Worm (Caenorhabditis elegans) whole organism, mixed stage, embryonic: ENCODE results near the gene pars-1.

Source experiments
- ces-1 ChIP-seq: fragments of 150-350 bp; optimal IDR thresholded peaks from 2 replicates; lab custom pipeline; 2014; ENCODE audit warnings: missing biosample characterization, missing genetic modification reagents, missing genetic modification characterization
- elt-1 ChIP-seq: sonication (generic microtip); optimal IDR thresholded peaks from 2 replicates; lab custom pipeline; 2017; ENCODE audit warnings: missing genetic modification characterization, mild to moderate bottlenecking, missing compliant biosample characterization, antibody characterized with exemption, moderate library complexity, borderline replicate concordance; ENCODE audit not compliant: insufficient read depth
- elt-3 ChIP-seq: fragments of 150-350 bp; optimal IDR thresholded peaks from 2 replicates; lab custom pipeline; 2014; ENCODE audit warnings: missing biosample characterization, missing genetic modification characterization
- hlh-1 ChIP-seq: fragments of 150-350 bp; optimal IDR thresholded peaks from 2 replicates; lab custom pipeline; 2014; ENCODE audit warnings: missing biosample characterization, missing genetic modification reagents, missing genetic modification characterization
- lin-13 ChIP-seq: fragments of 150-350 bp; optimal IDR thresholded peaks from 2 replicates; lab custom pipeline; 2014; ENCODE audit warnings: missing biosample characterization, missing genetic modification characterization
- lsy-2 ChIP-seq: fragments of 150-350 bp; optimal IDR thresholded peaks from 2 replicates; lab custom pipeline; 2014; ENCODE audit warnings: missing biosample characterization, missing genetic modification characterization
- mep-1 ChIP-seq: fragments of 150-350 bp; optimal IDR thresholded peaks from 2 replicates; lab custom pipeline; 2017; ENCODE audit warnings: missing biosample characterization, missing genetic modification reagents, missing genetic modification characterization, inconsistent platforms
- nhr-12 ChIP-seq: fragments of 150-350 bp; optimal IDR thresholded peaks from 2 replicates; lab custom pipeline; 2014; ENCODE audit warnings: missing biosample characterization, missing genetic modification characterization
- nhr-76 ChIP-seq: sonication (generic microtip); optimal IDR thresholded peaks from 2 replicates; lab custom pipeline; 2017; ENCODE audit warnings: missing biosample characterization, missing genetic modification characterization
- pha-4 ChIP-seq: fragments of 150-350 bp; optimal IDR thresholded peaks from 2 replicates; lab custom pipeline; 2018; ENCODE audit warnings: missing biosample characterization, missing genetic modification reagents, missing genetic modification characterization
- snpc-4 ChIP-seq: fragments of 150-350 bp; optimal IDR thresholded peaks from 2 replicates; lab custom pipeline; 2014; ENCODE audit warnings: missing biosample characterization, missing genetic modification characterization
- unc-39 ChIP-seq: fragments of 150-350 bp; optimal IDR thresholded peaks from 2 replicates; lab custom pipeline; 2014; ENCODE audit warnings: missing biosample characterization, missing genetic modification characterization
- unc-62 ChIP-seq: fragments of 150-350 bp; optimal IDR thresholded peaks from 2 replicates; lab custom pipeline; 2014; ENCODE audit warnings: missing biosample characterization, missing genetic modification reagents, missing genetic modification characterization

DNA sequence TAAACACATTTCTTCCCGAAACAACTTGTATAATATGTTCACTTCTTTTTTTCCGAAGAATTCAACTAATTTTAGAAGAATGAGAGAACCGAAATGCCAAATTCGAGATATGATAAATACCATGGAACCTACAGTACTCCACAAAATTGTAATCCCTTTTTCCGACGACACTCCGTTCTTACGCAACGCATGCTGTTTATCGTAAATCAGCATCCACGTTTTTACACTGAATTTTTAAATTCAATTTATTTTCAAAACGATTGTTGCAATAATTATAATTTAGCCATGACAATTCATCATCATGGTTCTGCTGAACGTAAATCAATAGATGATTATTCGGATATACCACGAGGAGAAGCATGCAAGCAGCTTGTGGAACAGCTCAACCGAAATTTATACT lies 42.4 kb downstream of the pars-1 start, which contains the start of gene B0361.3:
- TF ChIP-seq nhr-12 (tag; lab: Kevin White, UChicago): no peak
- no peak for TF ChIP-seq pha-4 (tag; lab: Kevin White, UChicago)
- no peak for TF ChIP-seq unc-62 (GFP tag; lab: Kevin White, UChicago)
- no peak for TF ChIP-seq nhr-76 (tag; lab: Kevin White, UChicago)
- TF ChIP-seq elt-3 (tag; lab: Kevin White, UChicago): no peak
- no peak for TF ChIP-seq elt-1 (tag; lab: Kevin White, UChicago)
- TF ChIP-seq ces-1 (GFP tag; lab: Kevin White, UChicago): peak; percentile 50
- TF ChIP-seq lsy-2: peak; percentile 45
- no peak for TF ChIP-seq lin-13 (tag; lab: Kevin White, UChicago)
- TF ChIP-seq unc-39: no peak
- no peak for TF ChIP-seq mep-1 (tag; lab: Kevin White, UChicago)
- TF ChIP-seq snpc-4 (tag; lab: Kevin White, UChicago): no peak
- TF ChIP-seq hlh-1 (tag; lab: Kevin White, UChicago): no peak
